Worm (Caenorhabditis elegans): ENCODE data around the gene unc-76.
A peak's percentile ranks its signal among the peaks of the same experiment; 100 is the strongest.

unc-76 gene

ce11 chrV:15071015-15071810 is at the start of gene unc-76:
unc-76 (plus strand) TSS chrV:15071760.
- TF ChIP-seq ztf-1 (GFP tag; conservative IDR thresholded peaks at IDR 0.05) (no peak), C34F6.9 (tag; optimal IDR thresholded peaks at IDR 0.05) (peak; percentile 96), lsy-2 (tag; optimal IDR thresholded peaks at IDR 0.05) (peak; percentile 50 to 87), lin-39 (tag; optimal IDR thresholded peaks at IDR 0.05) (peak; percentile 47), F13H6.1 (tag; optimal IDR thresholded peaks at IDR 0.05) (peak; percentile 94), alr-1 (tag; optimal IDR thresholded peaks at IDR 0.05) (no peak), unc-62 (GFP tag; optimal IDR thresholded peaks at IDR 0.05) (peak; percentile 6), ceh-82 (tag; optimal IDR thresholded peaks at IDR 0.05) (no peak), ama-1 (optimal IDR thresholded peaks at IDR 0.05) (no peak), sma-9 (GFP tag; optimal IDR thresholded peaks at IDR 0.05) (peak; percentile 84), sma-9 (tag; optimal IDR thresholded peaks at IDR 0.05) (no peak), mdl-1 (tag; optimal IDR thresholded peaks at IDR 0.05) (peak in 1 of 2 experiments; percentile 73), peb-1 (tag; optimal IDR thresholded peaks at IDR 0.05) (no peak), nhr-11 (tag; optimal IDR thresholded peaks at IDR 0.05) (no peak), elt-1 (tag; optimal IDR thresholded peaks at IDR 0.05) (no peak), aly-2 (tag; optimal IDR thresholded peaks at IDR 0.05) (no peak), nhr-77 (tag; optimal IDR thresholded peaks at IDR 0.05) (no peak), nhr-10 (tag; optimal IDR thresholded peaks at IDR 0.05) (no peak), ZK546.5 (tag; optimal IDR thresholded peaks at IDR 0.05) (no peak), unc-39 (tag; optimal IDR thresholded peaks at IDR 0.05) (peak; percentile 28), snpc-4 (tag; optimal IDR thresholded peaks at IDR 0.05) (no peak), nhr-129 (tag; optimal IDR thresholded peaks at IDR 0.05) (peak; percentile 92), nhr-21 (tag; optimal IDR thresholded peaks at IDR 0.05) (peak; percentile 45), unc-55 (GFP tag; optimal IDR thresholded peaks at IDR 0.05) (peak; percentile 58), Y55F3AM.14 (GFP tag; optimal IDR thresholded peaks at IDR 0.05) (peak; percentile 77), zag-1 (tag; optimal IDR thresholded peaks at IDR 0.05) (peak; percentile 79), dmd-4 (tag; optimal IDR thresholded peaks at IDR 0.05) (no peak), sem-4 (tag; optimal IDR thresholded peaks at IDR 0.05) (peak; percentile 25), lin-13 (GFP tag; optimal IDR thresholded peaks at IDR 0.05) (peak; percentile 75), mab-5 (tag; optimal IDR thresholded peaks at IDR 0.05) (peak; percentile 86), sma-3 (GFP tag; optimal IDR thresholded peaks at IDR 0.05) (peak; percentile 33), skn-1 (tag; optimal IDR thresholded peaks at IDR 0.05) (no peak), ztf-4 (tag; optimal IDR thresholded peaks at IDR 0.05) (peak; percentile 40), crh-2 (tag; optimal IDR thresholded peaks at IDR 0.05) (peak; percentile 88), nhr-12 (tag; optimal IDR thresholded peaks at IDR 0.05) (no peak), egl-27 (tag; optimal IDR thresholded peaks at IDR 0.05) (peak; percentile 83), elt-3 (tag; optimal IDR thresholded peaks at IDR 0.05) (no peak), fos-1 (tag; optimal IDR thresholded peaks at IDR 0.05) (peak; percentile 68), R02D3.7 (tag; optimal IDR thresholded peaks at IDR 0.05) (peak; percentile 13), blmp-1 (tag; optimal IDR thresholded peaks at IDR 0.05; ENCODE audit: insufficient read depth) (no peak), nhr-25 (tag; optimal IDR thresholded peaks at IDR 0.05) (peak; percentile 42)

ce11 chrV:15023544-15023943 is 48.0 kb upstream of the unc-76 start, which contains the start of gene F14H8.4:
F14H8.4 (plus strand) TSS chrV:15023844.
- no peak for TF ChIP-seq ceh-16 (tag; optimal IDR thresholded peaks at IDR 0.05)
- no peak for TF ChIP-seq dmd-4 (tag; optimal IDR thresholded peaks at IDR 0.05)
- TF ChIP-seq nhr-25 (tag; optimal IDR thresholded peaks at IDR 0.05) = no peak
- no peak for TF ChIP-seq nhr-129 (tag; optimal IDR thresholded peaks at IDR 0.05)
- TF ChIP-seq mab-5 (tag; optimal IDR thresholded peaks at IDR 0.05) = no peak
- TF ChIP-seq lin-11 (tag; optimal IDR thresholded peaks at IDR 0.05) = no peak
- no peak for TF ChIP-seq unc-55 (GFP tag; optimal IDR thresholded peaks at IDR 0.05)
- no peak for TF ChIP-seq fos-1 (tag; optimal IDR thresholded peaks at IDR 0.05)
- no peak for TF ChIP-seq zag-1 (tag; optimal IDR thresholded peaks at IDR 0.05)
- no peak for TF ChIP-seq C34F6.9 (tag; optimal IDR thresholded peaks at IDR 0.05)
- no peak for TF ChIP-seq nhr-10 (tag; optimal IDR thresholded peaks at IDR 0.05)
- TF ChIP-seq ama-1 (optimal IDR thresholded peaks at IDR 0.05) = no peak

Data from whole organism, L2 larva.